Fruit fly (Drosophila melanogaster): Measurements from ENCODE around the gene Nemp.
A peak's percentile ranks its signal among the peaks of the same experiment; 100 is the strongest.

Nemp gene

DNA sequence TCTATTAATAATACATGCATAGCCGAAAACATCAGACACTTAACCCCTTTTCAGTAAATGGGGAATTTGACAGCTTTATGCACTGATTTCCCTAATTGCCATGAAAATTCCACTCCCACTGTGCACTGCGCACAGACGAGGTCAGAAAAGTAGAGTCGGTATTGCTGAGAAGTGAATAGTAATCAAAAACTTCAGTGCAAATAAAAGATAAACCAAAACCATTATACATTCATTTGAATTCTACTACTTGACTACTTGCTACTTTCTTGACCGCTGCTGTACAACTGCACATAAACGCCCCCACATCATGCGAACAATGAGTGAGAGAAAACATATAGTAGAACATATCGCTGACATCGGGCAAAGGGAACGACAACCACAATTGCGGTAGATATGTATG is 36.6 kb upstream of the Nemp start (continued):
- TF ChIP-seq CG4707 (GFP tag; optimal IDR thresholded peaks at IDR 0.05) (peak; percentile 84), CG2116 (GFP tag; optimal IDR thresholded peaks at IDR 0.05) (peak; percentile 42), CG11560 (tag; IDR thresholded peaks at IDR 0.05) (peak; percentile 59; the same call in 2 of the 3 replicates), CG7271 (tag; optimal IDR thresholded peaks at IDR 0.05) (peak; percentile 33), CG4424 (GFP tag; optimal IDR thresholded peaks at IDR 0.05) (peak; percentile 84), ind (GFP tag; optimal IDR thresholded peaks at IDR 0.05) (peak; percentile 84), chn (GFP tag; optimal IDR thresholded peaks at IDR 0.05) (peak; percentile 86), Opbp (GFP tag; IDR thresholded peaks at IDR 0.05; ENCODE audit: partially characterized antibody) (no peak), CG15479 (GFP tag; optimal IDR thresholded peaks at IDR 0.05) (no peak), sens (GFP tag) (peak; percentile 98), ab (GFP tag; optimal IDR thresholded peaks at IDR 0.05) (peak; percentile 54), CG17385 (GFP tag; optimal IDR thresholded peaks at IDR 0.05) (peak; percentile 83), phol (tag; optimal IDR thresholded peaks at IDR 0.05) (peak; percentile 84), Sry-β (GFP tag; optimal IDR thresholded peaks at IDR 0.05) (peak; percentile 37), CG11695 (GFP tag; IDR thresholded peaks at IDR 0.05) (peak; percentile 83), danr (GFP tag; IDR thresholded peaks at IDR 0.05) (peak; percentile 75), CrebB (tag; optimal IDR thresholded peaks at IDR 0.05) (peak; percentile 74), CG9609 (GFP tag; optimal IDR thresholded peaks at IDR 0.05) (peak; percentile 82), CG18011 (GFP tag; optimal IDR thresholded peaks at IDR 0.05) (peak; percentile 46), jigr1 (GFP tag; IDR thresholded peaks at IDR 0.05) (peak; percentile 76; the same call in 2 of the 3 replicates), CG11504 (tag; optimal IDR thresholded peaks at IDR 0.05) (peak; percentile 88), abd-A (tag; optimal IDR thresholded peaks at IDR 0.05) (peak; percentile 22), CG6791 (GFP tag; IDR thresholded peaks at IDR 0.05; ENCODE audit: partially characterized antibody) (no peak), az2 (GFP tag; optimal IDR thresholded peaks at IDR 0.05) (peak; percentile 90), CG33213 (GFP tag; optimal IDR thresholded peaks at IDR 0.05) (peak; percentile 79), Sry-δ (GFP tag; optimal IDR thresholded peaks at IDR 0.05) (peak; percentile 44), trh (GFP tag; optimal IDR thresholded peaks at IDR 0.05) (peak; percentile 58), aop (GFP tag; IDR thresholded peaks at IDR 0.05) (peak; percentile 80), CG17359 (tag; optimal IDR thresholded peaks at IDR 0.05) (peak; percentile 89), lilli (GFP tag; optimal IDR thresholded peaks at IDR 0.05) (peak; percentile 76), CG10565 (GFP tag; optimal IDR thresholded peaks at IDR 0.05) (peak; percentile 50), Dip2 (GFP tag; IDR thresholded peaks at IDR 0.05) (no peak), CG43689 (GFP tag; IDR thresholded peaks at IDR 0.05) (no peak), crp (GFP tag; optimal IDR thresholded peaks at IDR 0.05) (peak in 1 of 2 experiments; percentile 32), fu2 (GFP tag; optimal IDR thresholded peaks at IDR 0.05) (peak; percentile 65), Dek (tag; optimal IDR thresholded peaks at IDR 0.05) (peak; percentile 67), ase (GFP tag; IDR thresholded peaks at IDR 0.05) (peak; percentile 79; the same call in 2 of the 3 replicates), CG13775 (GFP tag; optimal IDR thresholded peaks at IDR 0.05) (peak; percentile 72), eyg (GFP tag; optimal IDR thresholded peaks at IDR 0.05) (peak; percentile 69), CG2678 (tag; optimal IDR thresholded peaks at IDR 0.05) (peak; percentile 84), Nf-YB (GFP tag; optimal IDR thresholded peaks at IDR 0.05) (peak; percentile 63), NC2β (GFP tag; optimal IDR thresholded peaks at IDR 0.05) (peak; percentile 85), CG10267 (tag; optimal IDR thresholded peaks at IDR 0.05) (peak; percentile 78), Adf1 (GFP tag; IDR thresholded peaks at IDR 0.05) (no peak; the same call in 1 of the 2 replicates), CG9932 (GFP tag; IDR thresholded peaks at IDR 0.05) (peak; percentile 48), Scr (GFP tag; IDR thresholded peaks at IDR 0.05; ENCODE audit: partially characterized antibody) (no peak), CG17802 (tag; optimal IDR thresholded peaks at IDR 0.05) (peak; percentile 74), ftz-f1 (GFP tag; optimal IDR thresholded peaks at IDR 0.05) (no peak), CG12942 (GFP tag; optimal IDR thresholded peaks at IDR 0.05) (peak; percentile 83), zfh2 (GFP tag; optimal IDR thresholded peaks at IDR 0.05) (peak; percentile 33)

Measured in whole organism, embryonic.